Fruit fly (Drosophila melanogaster) Kc167 (cell line): Measurements from ENCODE around the gene nuf.

Source experiments
- Sin3A ChIP-seq: fragments of >200 bp; optimal IDR thresholded peaks from 2 replicates; lab custom pipeline; 2018; ENCODE audit warnings: missing external identifiers
- h ChIP-seq: fragments of >200 bp; optimal IDR thresholded peaks from 3 replicates; lab custom pipeline; 2018; ENCODE audit warnings: missing external identifiers

DNA sequence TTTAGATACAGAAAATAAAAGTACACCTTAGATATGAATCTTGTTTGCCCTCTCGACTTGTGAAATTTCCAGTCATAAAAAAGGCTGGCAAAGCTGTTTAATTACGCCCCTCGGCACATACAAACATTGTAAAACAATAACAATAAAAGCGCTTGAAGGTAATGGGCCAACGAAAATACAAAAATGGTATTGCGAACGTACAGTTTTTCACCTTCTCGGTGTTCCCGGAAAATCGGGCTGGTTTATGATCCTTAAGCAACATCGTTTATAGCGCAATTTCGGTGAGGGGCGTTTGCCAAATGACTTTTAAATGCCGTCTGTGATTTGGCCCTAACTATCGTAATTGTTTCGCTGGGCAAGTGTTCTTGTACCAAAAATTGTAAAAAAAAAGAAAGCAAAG is 5.6 kb upstream of the nuf start:
- TF ChIP-seq Sin3A (lab: Kevin White, UChicago) (no peak), h (no peak)
